Fruit fly (Drosophila melanogaster) whole organism, embryonic: ENCODE data around the gene COX7AL.
A peak's percentile ranks its signal among the peaks of the same experiment; 100 is the strongest.

Experiments
- BEAF-32 ChIP-seq: fragments of 200-800 bp; sonication (Bioruptor generic); optimal IDR thresholded peaks from 3 replicates; lab custom pipeline; 2017; ENCODE audit warnings: missing biosample characterization, missing genetic modification characterization, mild to moderate bottlenecking, moderate library complexity, missing genetic modification reagents
- CG10147 ChIP-seq: fragments of 200-800 bp; sonication (Bioruptor generic); optimal IDR thresholded peaks from 2 replicates; lab custom pipeline; 2019; ENCODE audit warnings: missing biosample characterization, mild to moderate bottlenecking, missing genetic modification characterization, moderate library complexity
- CG11695 ChIP-seq: fragments of 200-800 bp; sonication (Bioruptor generic); IDR thresholded peaks from 3 replicates; pipeline ENCODE4 v1.3.6; 2022; ENCODE audit warnings: missing biosample characterization, missing genetic modification characterization
- CG12236 ChIP-seq: fragments of 200-800 bp; sonication (Bioruptor generic); optimal IDR thresholded peaks from 2 replicates; lab custom pipeline; 2016; ENCODE audit warnings: missing biosample characterization, missing genetic modification characterization
- CG14710 ChIP-seq: fragments of 200-800 bp; sonication (Bioruptor generic); optimal IDR thresholded peaks from 3 replicates; lab custom pipeline; 2019; ENCODE audit warnings: missing biosample characterization, mild to moderate bottlenecking, missing genetic modification characterization, moderate library complexity
- CG15514 ChIP-seq: fragments of 200-800 bp; sonication (Bioruptor generic); optimal IDR thresholded peaks from 3 replicates; lab custom pipeline; 2017; ENCODE audit warnings: missing biosample characterization, missing genetic modification characterization, mild to moderate bottlenecking, moderate library complexity, missing genetic modification reagents
- CG17186 ChIP-seq: fragments of 200-800 bp; sonication (Bioruptor generic); optimal IDR thresholded peaks from 3 replicates; lab custom pipeline; 2017; ENCODE audit warnings: missing biosample characterization, missing genetic modification reagents, missing genetic modification characterization
- CG18764 ChIP-seq: fragments of 200-800 bp; sonication (Bioruptor generic); optimal IDR thresholded peaks from 3 replicates; lab custom pipeline; 2016; ENCODE audit warnings: missing biosample characterization, missing genetic modification characterization
- CG2678 ChIP-seq: fragments of 200-800 bp; sonication (Bioruptor generic); optimal IDR thresholded peaks from 3 replicates; lab custom pipeline; 2019; ENCODE audit warnings: missing biosample characterization, mild to moderate bottlenecking, missing genetic modification characterization, moderate library complexity
- CG31224 ChIP-seq: fragments of 200-800 bp; sonication (Bioruptor generic); IDR thresholded peaks from 2 replicates; pipeline ENCODE4 v1.3.6; 2022; ENCODE audit warnings: missing biosample characterization, missing genetic modification characterization
- CG3163 ChIP-seq: fragments of 200-800 bp; sonication (Bioruptor generic); optimal IDR thresholded peaks from 3 replicates; lab custom pipeline; 2016; ENCODE audit warnings: missing biosample characterization, missing genetic modification characterization
- CG33213 ChIP-seq: fragments of 200-800 bp; sonication (Bioruptor generic); optimal IDR thresholded peaks from 3 replicates; lab custom pipeline; 2016; ENCODE audit warnings: missing biosample characterization, missing genetic modification characterization
- CG4820 ChIP-seq: fragments of 200-800 bp; sonication (Bioruptor generic); optimal IDR thresholded peaks from 3 replicates; lab custom pipeline; 2016; ENCODE audit warnings: missing biosample characterization, missing genetic modification characterization
- CG6791 ChIP-seq: fragments of 200-800 bp; sonication (Bioruptor generic); IDR thresholded peaks from 3 replicates; pipeline ENCODE4 v1.3.6; 2022; ENCODE audit warnings: missing biosample characterization, missing genetic modification characterization; ENCODE audit not compliant: partially characterized antibody
- CG7987 ChIP-seq: fragments of 200-800 bp; sonication (Bioruptor generic); optimal IDR thresholded peaks from 2 replicates; lab custom pipeline; 2018; ENCODE audit warnings: missing biosample characterization, mild to moderate bottlenecking, missing genetic modification characterization, moderate library complexity
- CG8359 ChIP-seq: fragments of 200-800 bp; sonication (Bioruptor generic); optimal IDR thresholded peaks from 2 replicates; lab custom pipeline; 2017; ENCODE audit warnings: missing biosample characterization, mild to moderate bottlenecking, missing genetic modification characterization, borderline replicate concordance
- CG8388 ChIP-seq: fragments of 200-800 bp; sonication (Bioruptor generic); optimal IDR thresholded peaks from 2 replicates; lab custom pipeline; 2019; ENCODE audit warnings: missing biosample characterization, mild to moderate bottlenecking, missing genetic modification characterization, moderate library complexity
- CG9727 ChIP-seq: fragments of 200-800 bp; sonication (Bioruptor generic); optimal IDR thresholded peaks from 3 replicates; lab custom pipeline; 2017; ENCODE audit warnings: missing biosample characterization, mild to moderate bottlenecking, missing genetic modification characterization
- Eip74EF ChIP-seq, 2 experiments: fragments of 200-800 bp in 1 of 2; fragments of >200 bp in 1 of 2; sonication (Bioruptor generic) in 1 of 2; optimal IDR thresholded peaks; 2 replicates each; lab custom pipeline; 2017 to 2019; ENCODE audit warnings: missing biosample characterization in 2 of 2, missing genetic modification characterization in 2 of 2, mild to moderate bottlenecking in 1 of 2, moderate library complexity in 1 of 2
- Ets65A ChIP-seq: fragments of 200-800 bp; sonication (Bioruptor generic); peaks from one replicate; lab custom pipeline; 2016; ENCODE audit warnings: missing biosample characterization, missing genetic modification characterization
- Ets97D ChIP-seq: fragments of 200-800 bp; sonication (Bioruptor generic); optimal IDR thresholded peaks from 3 replicates; lab custom pipeline; 2016; ENCODE audit warnings: missing biosample characterization, missing genetic modification characterization
- Fer3 ChIP-seq: fragments of 200-800 bp; sonication (Bioruptor generic); optimal IDR thresholded peaks from 2 replicates; lab custom pipeline; 2018; ENCODE audit warnings: missing biosample characterization, mild to moderate bottlenecking, missing genetic modification characterization, moderate library complexity
- Hand ChIP-seq: fragments of 200-800 bp; sonication (Bioruptor generic); optimal IDR thresholded peaks from 2 replicates; lab custom pipeline; 2017; ENCODE audit warnings: mild to moderate bottlenecking, missing biosample characterization, missing genetic modification reagents, missing genetic modification characterization
- Hmr ChIP-seq: fragments of 200-800 bp; sonication (Bioruptor generic); optimal IDR thresholded peaks from 3 replicates; lab custom pipeline; 2017; ENCODE audit warnings: mild to moderate bottlenecking, missing biosample characterization, missing genetic modification reagents, missing genetic modification characterization
- Kr ChIP-seq: fragments of 200-800 bp; sonication (Bioruptor generic); optimal IDR thresholded peaks from 2 replicates; lab custom pipeline; 2017; ENCODE audit warnings: missing biosample characterization, mild to moderate bottlenecking, missing genetic modification characterization
- Lim3 ChIP-seq: fragments of 200-800 bp; sonication (Bioruptor generic); IDR thresholded peaks from 2 replicates; pipeline ENCODE4 v1.3.6; 2022; ENCODE audit warnings: missing biosample characterization, missing genetic modification characterization
- Mes4 ChIP-seq: fragments of 200-800 bp; sonication (Bioruptor generic); optimal IDR thresholded peaks from 2 replicates; lab custom pipeline; 2016; ENCODE audit warnings: missing biosample characterization, missing genetic modification characterization
- Neu2 ChIP-seq: fragments of 200-800 bp; sonication (Bioruptor generic); optimal IDR thresholded peaks from 3 replicates; lab custom pipeline; 2016; ENCODE audit warnings: missing biosample characterization, missing genetic modification characterization, borderline replicate concordance
- Opbp ChIP-seq: fragments of 200-800 bp; sonication (Bioruptor generic); IDR thresholded peaks from 3 replicates; pipeline ENCODE4 v1.3.6; 2022; ENCODE audit warnings: missing biosample characterization, missing genetic modification characterization; ENCODE audit not compliant: partially characterized antibody
- Scr ChIP-seq: fragments of 200-800 bp; sonication (Bioruptor generic); IDR thresholded peaks from 2 replicates; pipeline ENCODE4 v1.3.6; 2022; ENCODE audit warnings: missing biosample characterization, missing genetic modification characterization; ENCODE audit not compliant: partially characterized antibody
- Sin3A ChIP-seq: fragments of >200 bp; optimal IDR thresholded peaks from 2 replicates; lab custom pipeline; 2018
- Sry-β ChIP-seq: fragments of 200-800 bp; sonication (Bioruptor generic); optimal IDR thresholded peaks from 2 replicates; lab custom pipeline; 2018; ENCODE audit warnings: missing biosample characterization, mild to moderate bottlenecking, missing genetic modification characterization, moderate library complexity
- ap ChIP-seq: fragments of 200-800 bp; sonication (Bioruptor generic); IDR thresholded peaks from 2 replicates; pipeline ENCODE4 v1.3.6; 2022; ENCODE audit warnings: missing biosample characterization, missing genetic modification characterization
- chif ChIP-seq, 2 experiments: fragments of 200-800 bp; sonication (Bioruptor generic); optimal IDR thresholded peaks; 3 replicates each; lab custom pipeline; 2016; ENCODE audit warnings: missing biosample characterization in 2 of 2, missing genetic modification characterization in 2 of 2
- danr ChIP-seq: fragments of 200-800 bp; sonication (Bioruptor generic); IDR thresholded peaks from 2 replicates; pipeline ENCODE4 v1.3.6; 2022; ENCODE audit warnings: missing biosample characterization, missing genetic modification characterization
- dm ChIP-seq: fragments of 200-800 bp; sonication (Bioruptor generic); optimal IDR thresholded peaks from 3 replicates; lab custom pipeline; 2016; ENCODE audit warnings: missing biosample characterization, missing genetic modification characterization
- dysf ChIP-seq: fragments of 200-800 bp; sonication (Bioruptor generic); IDR thresholded peaks from 3 replicates; pipeline ENCODE4 v1.3.6; 2022; ENCODE audit warnings: missing biosample characterization, missing genetic modification characterization
- fd102C ChIP-seq: fragments of 200-800 bp; sonication (Bioruptor generic); optimal IDR thresholded peaks from 2 replicates; lab custom pipeline; 2018; ENCODE audit warnings: missing biosample characterization, mild to moderate bottlenecking, missing genetic modification characterization, moderate library complexity
- grau ChIP-seq: fragments of 200-800 bp; optimal IDR thresholded peaks from 3 replicates; lab custom pipeline; 2019; ENCODE audit warnings: missing biosample characterization, mild to moderate bottlenecking, missing genetic modification characterization, moderate library complexity
- hb ChIP-seq: fragments of 200-800 bp; sonication (Bioruptor generic); IDR thresholded peaks from 3 replicates; pipeline ENCODE4 v1.3.6; 2022; ENCODE audit warnings: missing biosample characterization, missing genetic modification characterization; ENCODE audit not compliant: partially characterized antibody
- jing ChIP-seq: fragments of 200-800 bp; sonication (Bioruptor generic); optimal IDR thresholded peaks from 2 replicates; lab custom pipeline; 2018; ENCODE audit warnings: missing biosample characterization, mild to moderate bottlenecking, missing genetic modification characterization
- ken ChIP-seq: fragments of 200-800 bp; sonication (Bioruptor generic); IDR thresholded peaks from 3 replicates; pipeline ENCODE4 v1.3.6; 2022; ENCODE audit warnings: missing biosample characterization, missing genetic modification characterization
- lola ChIP-seq, 3 experiments: fragments of >200 bp in 2 of 3; fragments of 200-800 bp in 1 of 3; sonication (Bioruptor generic) in 1 of 3; optimal IDR thresholded peaks; 2 replicates each; lab custom pipeline; 2017 to 2019; ENCODE audit warnings: missing biosample characterization in 3 of 3, missing genetic modification characterization in 3 of 3, mild to moderate bottlenecking in 1 of 3, moderate library complexity in 1 of 3
- nerfin-1 ChIP-seq: fragments of 200-800 bp; sonication (Bioruptor generic); optimal IDR thresholded peaks from 3 replicates; lab custom pipeline; 2019; ENCODE audit warnings: missing biosample characterization, mild to moderate bottlenecking, missing genetic modification characterization, moderate library complexity
- pho ChIP-seq: fragments of 200-800 bp; sonication (Bioruptor generic); optimal IDR thresholded peaks from 2 replicates; lab custom pipeline; 2016; ENCODE audit warnings: missing biosample characterization, missing genetic modification characterization
- sqz ChIP-seq: fragments of 200-800 bp; sonication (Bioruptor generic); optimal IDR thresholded peaks from 3 replicates; lab custom pipeline; 2018; ENCODE audit warnings: missing biosample characterization, mild to moderate bottlenecking, missing genetic modification characterization
- tll ChIP-seq, 2 experiments: fragments of 200-800 bp in 1 of 2; fragments of >200 bp in 1 of 2; sonication (Bioruptor generic) in 1 of 2; optimal IDR thresholded peaks; 2 replicates each; lab custom pipeline; 2017 to 2019; ENCODE audit warnings: missing biosample characterization in 2 of 2, missing genetic modification characterization in 2 of 2, mild to moderate bottlenecking in 1 of 2, moderate library complexity in 1 of 2
- trem ChIP-seq: fragments of 200-800 bp; optimal IDR thresholded peaks from 3 replicates; lab custom pipeline; 2019; ENCODE audit warnings: missing biosample characterization, mild to moderate bottlenecking, missing genetic modification characterization, moderate library complexity
- vfl ChIP-seq: fragments of 200-800 bp; sonication (Bioruptor generic); optimal IDR thresholded peaks from 2 replicates; lab custom pipeline; 2016; ENCODE audit warnings: missing biosample characterization, missing genetic modification characterization
- yki ChIP-seq: fragments of >200 bp; optimal IDR thresholded peaks from 3 replicates; lab custom pipeline; 2018

COX7AL gene

DNA sequence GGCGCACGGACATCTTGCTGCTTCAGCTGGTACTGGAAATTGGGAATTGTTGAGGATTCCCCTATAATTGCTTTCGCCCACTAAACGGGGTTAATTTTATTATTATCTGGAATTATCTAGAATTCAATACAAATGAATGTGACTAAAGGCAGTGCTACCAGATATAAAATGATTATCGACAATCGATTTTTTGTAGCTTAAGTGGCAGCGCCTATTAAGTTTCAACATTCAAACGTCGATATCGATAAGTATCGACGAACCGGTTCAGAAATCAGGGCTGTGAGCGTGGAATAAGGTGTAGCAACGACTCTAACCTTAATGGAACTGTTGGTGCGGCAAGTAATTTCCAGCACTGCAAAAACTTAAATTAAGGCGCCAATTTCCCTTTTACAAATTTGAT, 38.4 kb upstream of the COX7AL start, which contains the start of gene Sgt1 (continued):
- peak; percentile 75 for TF ChIP-seq Scr (GFP tag; lab: Robert Waterston, UW)
- TF ChIP-seq CG31224 (GFP tag; lab: Robert Waterston, UW) = no peak
- 0 out of 3 replicates have a peak, but pooled peaks have one; percentile 54 for TF ChIP-seq ken (GFP tag; lab: Robert Waterston, UW)
- peak; percentile 80 for TF ChIP-seq hb (GFP tag; lab: Robert Waterston, UW)
- peak; percentile 39 for TF ChIP-seq CG7987 (GFP tag; lab: Kevin White, UChicago)
- peak; percentile 95 for TF ChIP-seq Ets65A (GFP tag; lab: Kevin White, UChicago)
- peak; percentile 82; the same call in 2 of the 3 replicates for TF ChIP-seq Opbp (GFP tag; lab: Robert Waterston, UW)
- TF ChIP-seq dm (GFP tag; lab: Kevin White, UChicago) = peak; percentile 41
- no peak for TF ChIP-seq CG2678 (tag; lab: Kevin White, UChicago)
- peak; percentile 80 for TF ChIP-seq CG33213 (GFP tag; lab: Kevin White, UChicago)
- TF ChIP-seq BEAF-32 = peak; percentile 78
- no peak for TF ChIP-seq CG8359 (GFP tag; lab: Kevin White, UChicago)
- TF ChIP-seq Hand (GFP tag; lab: Kevin White, UChicago) = no peak
- TF ChIP-seq ap (GFP tag; lab: Robert Waterston, UW) = no peak
- TF ChIP-seq fd102C = no peak
- TF ChIP-seq CG17186 = peak; percentile 16
- no peak for TF ChIP-seq CG9727 (GFP tag; lab: Kevin White, UChicago)
- TF ChIP-seq lola (GFP tag; optimal IDR thresholded peaks at IDR 0.05; lab: Kevin White, UChicago) = no peak
- TF ChIP-seq CG14710 = peak; percentile 69
- no peak for TF ChIP-seq Sry-β (GFP tag; lab: Kevin White, UChicago)
- peak; percentile 36 for TF ChIP-seq grau
- TF ChIP-seq trem (tag; lab: Kevin White, UChicago) = peak; percentile 93
- TF ChIP-seq CG18764 (GFP tag; lab: Kevin White, UChicago) = no peak
- peak; percentile 5 for TF ChIP-seq Mes4 (GFP tag; lab: Kevin White, UChicago)
- TF ChIP-seq sqz (GFP tag; lab: Kevin White, UChicago) = no peak
- TF ChIP-seq vfl (GFP tag; lab: Kevin White, UChicago) = peak; percentile 72
- TF ChIP-seq pho = peak; percentile 66
- no peak for TF ChIP-seq nerfin-1 (tag; lab: Kevin White, UChicago)
- TF ChIP-seq CG4820 (GFP tag; lab: Kevin White, UChicago) = no peak
- peak; percentile 7 for TF ChIP-seq CG10147 (GFP tag; lab: Kevin White, UChicago)
- TF ChIP-seq yki = no peak
- no peak for TF ChIP-seq dysf
- TF ChIP-seq CG15514 (GFP tag; lab: Kevin White, UChicago) = peak; percentile 99
- TF ChIP-seq tll (GFP tag; optimal IDR thresholded peaks at IDR 0.05; lab: Kevin White, UChicago) = peak in 1 of 2 experiments; percentile 50
- TF ChIP-seq CG3163 (GFP tag; lab: Kevin White, UChicago) = no peak
- no peak for TF ChIP-seq CG11695
- peak; percentile 77 for TF ChIP-seq Hmr (GFP tag; lab: Kevin White, UChicago)
- TF ChIP-seq Neu2 (GFP tag; lab: Kevin White, UChicago) = no peak
- peak; percentile 86 for TF ChIP-seq CG6791 (GFP tag; lab: Robert Waterston, UW)
- TF ChIP-seq Sin3A = peak; percentile 67
- TF ChIP-seq Ets97D (GFP tag; lab: Kevin White, UChicago) = peak; percentile 87
- TF ChIP-seq jing (GFP tag; lab: Kevin White, UChicago) = no peak
- TF ChIP-seq CG8388 (GFP tag; lab: Kevin White, UChicago) = no peak
- TF ChIP-seq chif (GFP tag; optimal IDR thresholded peaks at IDR 0.05; lab: Kevin White, UChicago) = peak; percentile 4 to 15
- no peak for TF ChIP-seq Kr (GFP tag; lab: Kevin White, UChicago)
- TF ChIP-seq danr = no peak
- peak; percentile 17 for TF ChIP-seq Fer3 (tag; lab: Kevin White, UChicago)
- TF ChIP-seq CG12236 (GFP tag; lab: Kevin White, UChicago) = no peak
- no peak for TF ChIP-seq Lim3
- TF ChIP-seq Eip74EF (GFP tag; optimal IDR thresholded peaks at IDR 0.05; lab: Kevin White, UChicago) = no peak
